Fruit fly (Drosophila melanogaster) whole organism, prepupa: ENCODE results near the gene CG31674.

ENCODE experiments used
- CG15336 ChIP-seq: fragments of 200-800 bp; sonication (Bioruptor generic); IDR thresholded peaks from 2 replicates; pipeline ENCODE4 v1.3.6; 2022; ENCODE audit warnings: missing biosample characterization, missing genetic modification characterization
- CG3032 ChIP-seq: fragments of 200-800 bp; optimal IDR thresholded peaks from 2 replicates; lab custom pipeline; 2019; ENCODE audit warnings: missing biosample characterization, mild to moderate bottlenecking, missing genetic modification characterization, moderate library complexity
- CG3919 ChIP-seq: fragments of 200-800 bp; sonication (Bioruptor generic); optimal IDR thresholded peaks from 3 replicates; lab custom pipeline; 2016; ENCODE audit warnings: missing biosample characterization, missing genetic modification characterization
- CG4318 ChIP-seq: fragments of 200-800 bp; sonication (Bioruptor generic); optimal IDR thresholded peaks from 3 replicates; lab custom pipeline; 2017; ENCODE audit warnings: missing biosample characterization, mild to moderate bottlenecking, missing genetic modification characterization
- CG6163 ChIP-seq: fragments of 200-800 bp; sonication (Bioruptor generic); IDR thresholded peaks from 3 replicates; pipeline ENCODE4 v1.3.6; 2022; ENCODE audit warnings: missing biosample characterization, missing genetic modification characterization
- CG6276 ChIP-seq: fragments of 200-800 bp; sonication (Bioruptor generic); optimal IDR thresholded peaks from 2 replicates; lab custom pipeline; 2017; ENCODE audit warnings: missing biosample characterization, mild to moderate bottlenecking, missing genetic modification characterization
- CG9139 ChIP-seq: fragments of 200-800 bp; sonication (Bioruptor generic); optimal IDR thresholded peaks from 3 replicates; lab custom pipeline; 2017; ENCODE audit warnings: missing biosample characterization, mild to moderate bottlenecking, missing genetic modification characterization
- Ets96B ChIP-seq: fragments of 200-800 bp; optimal IDR thresholded peaks from 2 replicates; lab custom pipeline; 2019; ENCODE audit warnings: missing biosample characterization, mild to moderate bottlenecking, missing genetic modification characterization, moderate library complexity
- OdsH ChIP-seq: fragments of 200-800 bp; sonication (Bioruptor generic); optimal IDR thresholded peaks from 3 replicates; lab custom pipeline; 2016; ENCODE audit warnings: missing biosample characterization, missing genetic modification characterization
- Sox102F ChIP-seq: fragments of 200-800 bp; sonication (Bioruptor generic); optimal IDR thresholded peaks from 2 replicates; lab custom pipeline; 2016; ENCODE audit warnings: missing biosample characterization, mild to moderate bottlenecking, missing genetic modification characterization
- dsx ChIP-seq: fragments of 200-800 bp; optimal IDR thresholded peaks from 3 replicates; lab custom pipeline; 2019; ENCODE audit warnings: missing biosample characterization, mild to moderate bottlenecking, missing genetic modification characterization, moderate library complexity; ENCODE audit not compliant: poor library complexity, severe bottlenecking
- net ChIP-seq: fragments of 200-800 bp; sonication (Bioruptor generic); optimal IDR thresholded peaks from 3 replicates; lab custom pipeline; 2016; ENCODE audit warnings: missing biosample characterization, missing genetic modification characterization

- no peak for TF ChIP-seq OdsH (GFP tag; lab: Kevin White, UChicago)
- no peak for TF ChIP-seq CG9139 (GFP tag; lab: Kevin White, UChicago)
- TF ChIP-seq CG4318 = no peak
- no peak for TF ChIP-seq CG6276 (GFP tag; lab: Kevin White, UChicago)
- no peak for TF ChIP-seq net (GFP tag; lab: Kevin White, UChicago)
- TF ChIP-seq CG3919 (GFP tag; lab: Kevin White, UChicago) = no peak
- no peak for TF ChIP-seq CG6163 (GFP tag; lab: Robert Waterston, UW)
- TF ChIP-seq CG3032 = no peak
- no peak for TF ChIP-seq Ets96B (tag; lab: Kevin White, UChicago)
- TF ChIP-seq Sox102F (GFP tag; lab: Kevin White, UChicago) = no peak
- TF ChIP-seq dsx (GFP tag; lab: Kevin White, UChicago) = no peak
- TF ChIP-seq CG15336 (GFP tag; lab: Robert Waterston, UW) = no peak
Measured at dm6 chr2L:20858371-20859340, 27.6 kb downstream of the CG31674 start, which contains the start of gene bero.
